Fruit fly (Drosophila melanogaster): ENCODE results near the gene Eig71Eb.

The Eig71Eb gene

DNA sequence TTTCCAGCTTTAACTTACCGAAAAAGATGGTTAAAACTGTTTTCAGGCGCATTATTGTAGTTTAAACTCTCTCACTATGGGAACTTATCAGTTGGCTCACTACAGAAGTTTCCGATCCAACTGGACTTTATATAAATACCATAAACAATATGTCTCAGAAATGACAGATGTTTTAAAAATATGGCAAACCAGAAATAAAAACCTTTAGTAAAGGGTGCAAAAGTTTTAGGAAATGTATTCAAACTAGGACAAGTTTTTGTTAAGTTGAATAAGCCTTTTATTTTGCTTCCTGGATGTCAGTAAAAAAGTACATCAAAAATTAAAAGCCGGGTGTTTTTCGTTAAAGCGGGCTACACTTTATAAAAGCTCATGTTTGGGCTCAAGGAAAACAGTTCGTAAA lies at the start of gene Eig71Eb, which contains the start of gene Eig71Ea:
Gene Eig71Eb (plus strand): TSS at position 376 of the 400 bp plus-strand sequence.
Gene Eig71Ea (minus strand): TSS at position 101 of the 400 bp plus-strand sequence.
- no peak for TF ChIP-seq CG17801 (GFP tag; optimal IDR thresholded peaks at IDR 0.05; ENCODE audit: partially characterized antibody)

DNA sequence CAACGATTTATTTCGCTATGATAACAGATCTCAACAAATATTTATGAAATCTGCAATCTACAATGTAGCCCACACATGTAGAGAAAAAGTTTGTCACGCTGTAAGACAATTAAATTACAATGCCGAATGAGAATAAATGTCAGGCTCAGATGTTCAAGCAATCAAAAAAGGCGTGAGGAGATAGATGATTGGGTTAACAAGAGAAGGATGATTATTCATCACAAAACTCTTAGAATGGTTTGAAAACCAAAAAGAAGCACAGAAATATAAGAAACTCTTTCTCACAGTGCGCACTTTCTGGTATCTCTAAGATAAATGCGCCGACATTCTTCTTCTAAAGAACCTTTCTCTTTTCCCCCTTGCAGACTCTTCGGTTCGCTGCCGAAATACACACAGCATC lies 49.7 kb upstream of the Eig71Eb start:
- no peak for TF ChIP-seq CG17801 (GFP tag; optimal IDR thresholded peaks at IDR 0.05; ENCODE audit: partially characterized antibody)

DNA sequence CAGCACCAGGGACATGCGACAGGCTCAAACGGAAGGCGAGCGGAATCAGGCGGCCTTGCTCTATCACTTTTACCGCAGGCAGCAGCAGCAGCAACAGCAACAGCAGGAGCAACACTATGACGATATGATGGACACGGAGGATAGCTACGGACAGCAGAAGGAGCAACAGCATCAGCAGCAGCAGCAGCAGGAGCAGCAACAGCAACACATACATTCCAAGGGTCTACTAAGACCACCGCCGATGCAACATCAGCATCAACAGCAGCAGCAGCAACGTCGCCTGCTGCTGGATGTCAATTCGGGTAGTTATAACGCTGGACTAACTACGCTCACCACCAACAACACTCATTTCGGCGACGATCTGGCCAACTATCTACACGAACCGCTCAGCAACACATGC lies 44.8 kb upstream of the Eig71Eb start:
- TF ChIP-seq CG17801 (GFP tag; optimal IDR thresholded peaks at IDR 0.05; ENCODE audit: partially characterized antibody): no peak

- TF ChIP-seq CG17801 (GFP tag; optimal IDR thresholded peaks at IDR 0.05; ENCODE audit: partially characterized antibody): no peak
Measured at dm6 chr3L:15610109-15610508, 39.6 kb upstream of the Eig71Eb start, which contains the start of gene CG7650. CG7650 (minus strand) TSS chr3L:15610386.

- no peak for TF ChIP-seq CG17801 (GFP tag; optimal IDR thresholded peaks at IDR 0.05; ENCODE audit: partially characterized antibody)
Measured at dm6 chr3L:15612728-15613127, 37.0 kb upstream of the Eig71Eb start, which contains the start of gene CG13449. CG13449 (minus strand) TSS chr3L:15612828.

- TF ChIP-seq CG17801 (GFP tag; optimal IDR thresholded peaks at IDR 0.05; ENCODE audit: partially characterized antibody): no peak
Measured at dm6 chr3L:15616490-15616889, 33.2 kb upstream of the Eig71Eb start.

dm6 chr3L:15616900-15617299 lies 32.8 kb upstream of the Eig71Eb start:
- no peak for TF ChIP-seq CG17801 (GFP tag; optimal IDR thresholded peaks at IDR 0.05; ENCODE audit: partially characterized antibody)

- TF ChIP-seq CG17801 (GFP tag; optimal IDR thresholded peaks at IDR 0.05; ENCODE audit: partially characterized antibody): peak; percentile 32
Measured at dm6 chr3L:15619626-15620247, 30.0 kb upstream of the Eig71Eb start, which contains the start of gene Phs. Phs (plus strand) TSS chr3L:15619901.

dm6 chr3L:15624097-15624496 lies 25.6 kb upstream of the Eig71Eb start:
- TF ChIP-seq CG17801 (GFP tag; optimal IDR thresholded peaks at IDR 0.05; ENCODE audit: partially characterized antibody): no peak

dm6 chr3L:15624944-15625610 lies 24.7 kb upstream of the Eig71Eb start:
- no peak for TF ChIP-seq CG17801 (GFP tag; optimal IDR thresholded peaks at IDR 0.05; ENCODE audit: partially characterized antibody)

DNA sequence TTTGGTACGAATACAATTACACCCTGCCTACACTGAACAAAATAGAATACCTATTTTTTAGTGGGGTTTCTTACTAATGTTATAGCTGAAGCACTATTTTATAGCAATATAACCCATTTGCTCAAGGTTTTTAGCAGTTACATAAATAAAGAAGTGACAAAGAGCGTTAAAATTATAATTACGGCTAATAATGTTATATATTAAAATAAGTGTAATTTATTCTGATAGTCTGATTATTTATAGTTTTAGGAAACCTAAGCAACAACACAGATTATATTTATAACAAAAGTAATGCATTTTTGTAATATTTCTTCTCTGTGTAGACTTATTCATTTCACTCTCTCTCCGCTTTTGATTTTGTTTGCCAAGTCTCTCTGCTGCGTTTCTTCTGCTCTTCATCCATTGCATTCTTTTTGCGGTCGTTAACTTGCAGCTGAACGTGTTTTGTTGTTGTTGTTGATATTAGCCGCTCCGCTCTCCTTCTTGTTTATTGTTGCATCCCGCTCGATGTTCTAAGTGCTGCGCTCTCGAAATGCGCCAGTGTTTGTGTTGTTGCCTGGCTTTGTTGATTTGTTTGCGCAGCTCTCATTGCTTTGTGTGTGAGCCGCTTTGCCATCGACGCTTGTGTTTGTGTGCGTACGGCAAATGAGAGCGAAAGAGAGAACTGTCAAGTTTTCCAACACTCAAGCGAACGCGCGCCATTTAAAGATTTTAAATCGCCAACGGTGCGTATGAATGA lies 23.9 kb upstream of the Eig71Eb start:
- TF ChIP-seq CG17801 (GFP tag; optimal IDR thresholded peaks at IDR 0.05; ENCODE audit: partially characterized antibody): peak; percentile 92

DNA sequence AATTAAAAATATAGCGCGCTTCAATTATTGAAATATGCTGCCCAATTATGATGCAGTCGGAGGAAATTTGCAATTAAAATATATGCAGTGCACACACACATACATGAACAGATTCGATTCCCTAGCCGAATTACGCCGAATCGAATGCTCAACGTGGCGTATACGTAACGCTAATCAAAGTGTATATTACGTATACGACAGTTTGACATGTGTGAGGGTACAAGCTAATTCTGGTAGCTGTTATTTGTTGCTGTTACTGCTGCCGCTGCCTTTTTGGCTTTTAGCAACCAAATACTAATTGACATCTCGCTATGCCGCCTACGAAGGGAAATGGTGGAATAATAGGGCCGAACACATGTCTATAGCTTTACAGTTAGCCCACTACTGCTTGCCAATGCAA lies 22.4 kb upstream of the Eig71Eb start:
- no peak for TF ChIP-seq CG17801 (GFP tag; optimal IDR thresholded peaks at IDR 0.05; ENCODE audit: partially characterized antibody)

DNA sequence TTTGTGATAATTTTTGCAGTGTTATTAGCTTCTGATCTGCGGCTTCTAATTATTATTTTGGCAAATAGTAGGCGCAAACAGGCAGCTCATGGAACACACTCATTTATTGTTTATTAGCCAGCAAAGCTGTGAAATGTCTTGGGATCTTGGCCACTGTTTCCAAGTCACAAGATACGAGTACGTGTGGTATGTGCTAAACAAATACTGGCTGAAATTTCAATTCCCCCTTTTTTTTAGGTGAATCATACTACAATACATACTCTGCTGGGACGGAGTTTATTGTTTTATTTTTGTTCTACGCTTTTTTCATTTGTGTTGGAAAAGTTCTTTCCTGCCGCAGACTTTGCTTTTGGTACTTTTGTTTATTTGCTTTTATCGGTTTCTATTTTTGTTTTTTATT lies 18.7 kb upstream of the Eig71Eb start:
- TF ChIP-seq CG17801 (GFP tag; optimal IDR thresholded peaks at IDR 0.05; ENCODE audit: partially characterized antibody): no peak

DNA sequence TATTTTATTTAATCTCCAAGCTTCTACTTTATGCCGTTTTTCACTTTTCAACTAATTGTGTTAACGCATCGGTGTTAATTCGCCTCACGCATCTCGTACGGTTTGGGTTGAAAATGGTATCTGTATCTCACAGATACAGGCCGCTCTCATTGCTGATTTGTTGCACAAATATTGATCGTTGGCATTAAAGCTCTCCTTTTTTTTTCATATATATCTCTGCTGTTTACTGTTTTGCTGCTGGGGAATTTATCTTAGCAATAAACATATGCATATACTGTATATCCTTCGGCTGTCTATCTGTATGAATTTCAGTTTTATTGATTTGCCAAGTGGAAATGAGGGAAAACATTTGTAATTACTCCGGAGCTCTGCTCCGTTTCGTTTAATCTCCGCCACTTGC lies 17.1 kb upstream of the Eig71Eb start:
- no peak for TF ChIP-seq CG17801 (GFP tag; optimal IDR thresholded peaks at IDR 0.05; ENCODE audit: partially characterized antibody)

dm6 chr3L:15634368-15635075 lies 15.2 kb upstream of the Eig71Eb start:
- TF ChIP-seq CG17801 (GFP tag; optimal IDR thresholded peaks at IDR 0.05; ENCODE audit: partially characterized antibody): no peak

Measured in ovary, adult (tissue).